Worm (Caenorhabditis elegans) whole organism, mixed stage, embryonic: Measurements from ENCODE around the gene R07G3.7.

Source experiments
- ceh-39 ChIP-seq: fragments of 150-350 bp; optimal IDR thresholded peaks from 2 replicates; lab custom pipeline; 2014; ENCODE audit warnings: missing biosample characterization, missing genetic modification characterization
- ces-1 ChIP-seq: fragments of 150-350 bp; optimal IDR thresholded peaks from 2 replicates; lab custom pipeline; 2014; ENCODE audit warnings: missing biosample characterization, missing genetic modification reagents, missing genetic modification characterization
- nhr-76 ChIP-seq: sonication (generic microtip); optimal IDR thresholded peaks from 2 replicates; lab custom pipeline; 2017; ENCODE audit warnings: missing biosample characterization, missing genetic modification characterization
- unc-62 ChIP-seq: fragments of 150-350 bp; optimal IDR thresholded peaks from 2 replicates; lab custom pipeline; 2014; ENCODE audit warnings: missing biosample characterization, missing genetic modification reagents, missing genetic modification characterization

R07G3.7 gene

ce11 chrII:7562616-7563015 is 50.9 kb downstream of the R07G3.7 start:
- TF ChIP-seq ces-1 (GFP tag; lab: Kevin White, UChicago) (peak; percentile 40), ceh-39 (tag; lab: Kevin White, UChicago) (no peak)

DNA sequence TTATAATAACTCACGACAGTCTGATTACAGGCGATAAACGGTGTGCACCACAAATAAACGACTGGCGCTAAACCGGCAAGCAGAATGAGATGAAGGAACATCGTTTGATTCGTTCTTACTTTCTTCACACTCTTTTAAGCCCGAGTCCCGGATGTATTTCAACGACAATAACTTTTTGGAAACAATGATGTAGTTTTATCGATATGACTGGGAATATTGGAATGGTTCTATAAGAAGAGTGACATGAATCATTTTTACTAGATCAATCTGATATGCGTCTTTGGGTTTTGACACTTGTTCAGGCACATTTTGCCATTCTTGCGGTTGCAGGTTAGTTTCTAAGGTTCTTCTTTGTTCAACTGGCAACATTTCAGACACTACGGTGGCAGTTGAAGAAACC is 52.0 kb downstream of the R07G3.7 start, which contains the start of the genes ZK1290.11 and ZK1290.1:
TSS of gene ZK1290.11 (minus strand) at position 101 of the 400 bp plus-strand sequence.
TSS of gene ZK1290.1 (plus strand) at position 271 of the 400 bp plus-strand sequence.
- TF ChIP-seq ces-1 (GFP tag; lab: Kevin White, UChicago) (no peak), nhr-76 (tag; lab: Kevin White, UChicago) (no peak), unc-62 (no peak)
